Fruit fly (Drosophila melanogaster): ENCODE measurements around the gene cDIP.

cDIP gene

dm6 chr3R:21111046-21111480, 49.8 kb downstream of the cDIP start, which contains the start of gene Rab11 (continued):
- peak; percentile 80 for TF ChIP-seq Opbp (GFP tag; IDR thresholded peaks at IDR 0.05; ENCODE audit: partially characterized antibody)
- TF ChIP-seq CG15514 (GFP tag; optimal IDR thresholded peaks at IDR 0.05), result peak; percentile 58
- peak; percentile 4 for TF ChIP-seq chn (GFP tag; optimal IDR thresholded peaks at IDR 0.05)
- peak; percentile 40 for TF ChIP-seq dmrt11E (tag; optimal IDR thresholded peaks at IDR 0.05)
- peak in 1 of 2 experiments; percentile 15 for TF ChIP-seq crp (GFP tag; optimal IDR thresholded peaks at IDR 0.05)
- TF ChIP-seq CG11504 (tag; optimal IDR thresholded peaks at IDR 0.05), result peak; percentile 59
- peak; percentile 80 for TF ChIP-seq CG4820 (GFP tag; optimal IDR thresholded peaks at IDR 0.05)
- peak; percentile 71 for TF ChIP-seq Max (GFP tag; optimal IDR thresholded peaks at IDR 0.05)
- no peak for TF ChIP-seq sr (GFP tag; IDR thresholded peaks at IDR 0.05)
- TF ChIP-seq Gug (GFP tag; IDR thresholded peaks at IDR 0.05), result no peak
- no peak for TF ChIP-seq da (GFP tag; optimal IDR thresholded peaks at IDR 0.05)
- TF ChIP-seq Antp (GFP tag; optimal IDR thresholded peaks at IDR 0.05), result peak; percentile 4
- no peak for TF ChIP-seq CG6765 (GFP tag; optimal IDR thresholded peaks at IDR 0.05)
- peak; percentile 88 for TF ChIP-seq bbx (GFP tag; IDR thresholded peaks at IDR 0.05; ENCODE audit: partially characterized antibody)
- TF ChIP-seq Hr78 (GFP tag; optimal IDR thresholded peaks at IDR 0.05), result no peak
- peak; percentile 32 for TF ChIP-seq CG4617 (GFP tag; optimal IDR thresholded peaks at IDR 0.05; ENCODE audit: borderline replicate concordance)
- peak; percentile 75 for TF ChIP-seq nmo (GFP tag; optimal IDR thresholded peaks at IDR 0.05)
- TF ChIP-seq CG18476 (GFP tag; optimal IDR thresholded peaks at IDR 0.05), result peak; percentile 42
- peak; percentile 46 for TF ChIP-seq CG17829 (tag; optimal IDR thresholded peaks at IDR 0.05)
- TF ChIP-seq al (GFP tag; IDR thresholded peaks at IDR 0.05), result peak; percentile 38; the same call in 1 of the 2 replicates
- no peak for TF ChIP-seq fd64A (GFP tag; optimal IDR thresholded peaks at IDR 0.05)
- TF ChIP-seq Fer3 (tag; optimal IDR thresholded peaks at IDR 0.05), result no peak
- no peak for TF ChIP-seq sqz (GFP tag; optimal IDR thresholded peaks at IDR 0.05)
- peak; percentile 64 for TF ChIP-seq E2f2 (GFP tag; IDR thresholded peaks at IDR 0.05)
- TF ChIP-seq ind (GFP tag; optimal IDR thresholded peaks at IDR 0.05), result peak; percentile 53
- peak; percentile 91 for TF ChIP-seq sens (GFP tag)
- no peak for TF ChIP-seq shn (GFP tag; optimal IDR thresholded peaks at IDR 0.05)
- TF ChIP-seq ash1 (GFP tag; optimal IDR thresholded peaks at IDR 0.05), result no peak
- TF ChIP-seq CG7271 (tag; optimal IDR thresholded peaks at IDR 0.05), result no peak
- TF ChIP-seq Eip74EF (GFP tag; optimal IDR thresholded peaks at IDR 0.05), result no peak
- TF ChIP-seq klu (GFP tag; IDR thresholded peaks at IDR 0.05), result no peak
- TF ChIP-seq insv (GFP tag; optimal IDR thresholded peaks at IDR 0.05), result peak in 1 of 2 experiments; percentile 31
- TF ChIP-seq CG7745 (tag; optimal IDR thresholded peaks at IDR 0.05), result no peak
- TF ChIP-seq zfh1 (GFP tag; IDR thresholded peaks at IDR 0.05), result 0 out of 3 replicates have a peak, but pooled peaks have one; percentile 35
- no peak for TF ChIP-seq dati (GFP tag; IDR thresholded peaks at IDR 0.05)
- TF ChIP-seq gfzf (GFP tag; optimal IDR thresholded peaks at IDR 0.05), result peak; percentile 50
- TF ChIP-seq Drgx (GFP tag; IDR thresholded peaks at IDR 0.05), result no peak
- peak; percentile 25 for TF ChIP-seq jumu (GFP tag; optimal IDR thresholded peaks at IDR 0.05)
- no peak for TF ChIP-seq btn (GFP tag; optimal IDR thresholded peaks at IDR 0.05)
- peak; percentile 59 for TF ChIP-seq CG13424 (tag; optimal IDR thresholded peaks at IDR 0.05)
- no peak for TF ChIP-seq NK7.1 (GFP tag; optimal IDR thresholded peaks at IDR 0.05)
- peak in 1 of 2 experiments; percentile 4 for TF ChIP-seq bsh (GFP tag; optimal IDR thresholded peaks at IDR 0.05)
- no peak for TF ChIP-seq trh (GFP tag; optimal IDR thresholded peaks at IDR 0.05)
- no peak for TF ChIP-seq ci (GFP tag; IDR thresholded peaks at IDR 0.05)
- TF ChIP-seq Fer1 (GFP tag; optimal IDR thresholded peaks at IDR 0.05), result peak; percentile 20
- no peak for TF ChIP-seq CG12071 (GFP tag; optimal IDR thresholded peaks at IDR 0.05)
- peak; percentile 93; the same call in 2 of the 3 replicates for TF ChIP-seq Doc3 (GFP tag; IDR thresholded peaks at IDR 0.05; ENCODE audit: partially characterized antibody)
- TF ChIP-seq Sox102F (GFP tag; optimal IDR thresholded peaks at IDR 0.05), result peak; percentile 47
- peak; percentile 20 for TF ChIP-seq cwo (GFP tag; optimal IDR thresholded peaks at IDR 0.05)

All from whole organism, embryonic.